Worm (Caenorhabditis elegans): ENCODE measurements around the gene his-69.

- TF ChIP-seq lin-13 (tag; optimal IDR thresholded peaks at IDR 0.05) (no peak), nhr-76 (tag; optimal IDR thresholded peaks at IDR 0.05) (no peak), unc-120 (tag; optimal IDR thresholded peaks at IDR 0.05; ENCODE audit: poor library complexity, severe bottlenecking) (no peak)
These were observed 5.2 kb upstream of the his-69 start for ce11 chrIII:4063724-4064123.

Measured in whole organism, mixed stage, embryonic.